Worm (Caenorhabditis elegans) whole organism, early embryonic: ENCODE results near the gene Y53F4B.21.

Source experiments
- B0310.2 ChIP-seq: sonication (generic microtip); optimal IDR thresholded peaks from 2 replicates; lab custom pipeline; 2016; ENCODE audit warnings: mild to moderate bottlenecking, missing genetic modification characterization, missing compliant biosample characterization
- F13C5.2 ChIP-seq: sonication (generic microtip); optimal IDR thresholded peaks from 2 replicates; lab custom pipeline; 2017; ENCODE audit warnings: mild to moderate bottlenecking, missing genetic modification characterization, inconsistent platforms, missing compliant biosample characterization
- aly-1 ChIP-seq: sonication (generic microtip); optimal IDR thresholded peaks from 2 replicates; lab custom pipeline; 2016; ENCODE audit warnings: missing genetic modification characterization, missing compliant biosample characterization
- ama-1 ChIP-seq: fragments of 150-350 bp; optimal IDR thresholded peaks from 2 replicates; lab custom pipeline; 2014
- ceh-13 ChIP-seq: fragments of 200-800 bp; sonication (Bioruptor generic); optimal IDR thresholded peaks from 2 replicates; lab custom pipeline; 2018; ENCODE audit warnings: mild to moderate bottlenecking, missing genetic modification characterization, missing compliant biosample characterization
- ceh-36 ChIP-seq: sonication (generic microtip); optimal IDR thresholded peaks from 2 replicates; lab custom pipeline; 2016; ENCODE audit warnings: missing genetic modification characterization, inconsistent platforms, missing compliant biosample characterization
- ets-7 ChIP-seq: sonication (generic microtip); optimal IDR thresholded peaks from 2 replicates; lab custom pipeline; 2016; ENCODE audit warnings: missing genotype, missing genetic modification characterization, missing compliant biosample characterization
- flt-1 ChIP-seq: fragments of 200-800 bp; sonication (Bioruptor generic); IDR thresholded peaks from 2 replicates; pipeline ENCODE4 v1.3.6; 2022; ENCODE audit warnings: missing genetic modification characterization, missing compliant biosample characterization
- hmbx-1 ChIP-seq: sonication (generic microtip); optimal IDR thresholded peaks from 2 replicates; lab custom pipeline; 2016; ENCODE audit warnings: mild to moderate bottlenecking, missing genetic modification characterization, missing compliant biosample characterization
- hmg-4 ChIP-seq: fragments of 200-800 bp; sonication (Bioruptor generic); optimal IDR thresholded peaks from 2 replicates; lab custom pipeline; 2018; ENCODE audit warnings: mild to moderate bottlenecking, missing genetic modification characterization, missing compliant biosample characterization
- hnd-1 ChIP-seq: sonication (generic microtip); optimal IDR thresholded peaks from 2 replicates; lab custom pipeline; 2016; ENCODE audit warnings: missing genetic modification characterization, missing compliant biosample characterization
- sea-1 ChIP-seq: fragments of 200-800 bp; sonication (Bioruptor generic); conservative IDR thresholded peaks from 2 replicates; pipeline ENCODE4 v1.3.6; 2022; ENCODE audit warnings: missing genetic modification characterization, missing compliant biosample characterization
- tbx-37 ChIP-seq: fragments of 200-800 bp; sonication (Bioruptor generic); conservative IDR thresholded peaks from 2 replicates; pipeline ENCODE4 v1.3.6; 2022; ENCODE audit warnings: missing genetic modification reagents, missing genetic modification characterization, missing compliant biosample characterization

DNA sequence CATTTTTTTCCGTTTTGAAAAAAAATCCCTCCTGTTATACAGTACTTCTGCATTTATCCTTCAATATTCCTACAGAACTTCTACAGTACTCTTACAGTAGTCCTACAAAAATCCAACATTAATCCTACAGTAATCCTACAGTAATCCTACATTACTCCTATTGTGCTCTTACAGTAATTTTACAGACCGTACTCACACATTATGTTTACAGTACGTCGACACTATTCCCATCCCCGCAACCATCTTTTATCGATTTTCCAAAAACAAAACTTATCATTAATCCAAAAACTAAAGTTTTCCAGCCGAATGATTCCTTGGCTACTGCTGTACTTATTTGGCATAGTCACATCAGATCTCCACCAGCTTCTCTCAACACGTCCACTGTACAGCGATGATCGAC is 5.8 kb upstream of the Y53F4B.21 start, which contains the start of gene Y53F4B.20:
- no peak for TF ChIP-seq ceh-36 (tag; lab: Kevin White, UChicago)
- TF ChIP-seq hnd-1 (tag; lab: Kevin White, UChicago) = no peak
- no peak for TF ChIP-seq ama-1 (lab: Kevin White, UChicago)
- no peak for TF ChIP-seq F13C5.2
- TF ChIP-seq tbx-37 = no peak
- no peak for TF ChIP-seq flt-1 (GFP tag; lab: Robert Waterston, UW)
- no peak for TF ChIP-seq B0310.2 (tag; lab: Kevin White, UChicago)
- TF ChIP-seq hmbx-1 (tag; lab: Kevin White, UChicago) = no peak
- TF ChIP-seq hmg-4 (GFP tag; lab: Kevin White, UChicago) = no peak
- TF ChIP-seq aly-1 (tag; lab: Kevin White, UChicago) = no peak
- TF ChIP-seq sea-1 (GFP tag; lab: Robert Waterston, UW) = no peak
- no peak for TF ChIP-seq ceh-13 (GFP tag; lab: Kevin White, UChicago)
- no peak for TF ChIP-seq ets-7 (tag; lab: Kevin White, UChicago)
